Worm (Caenorhabditis elegans): ENCODE measurements around the gene madf-8.

madf-8 gene

DNA sequence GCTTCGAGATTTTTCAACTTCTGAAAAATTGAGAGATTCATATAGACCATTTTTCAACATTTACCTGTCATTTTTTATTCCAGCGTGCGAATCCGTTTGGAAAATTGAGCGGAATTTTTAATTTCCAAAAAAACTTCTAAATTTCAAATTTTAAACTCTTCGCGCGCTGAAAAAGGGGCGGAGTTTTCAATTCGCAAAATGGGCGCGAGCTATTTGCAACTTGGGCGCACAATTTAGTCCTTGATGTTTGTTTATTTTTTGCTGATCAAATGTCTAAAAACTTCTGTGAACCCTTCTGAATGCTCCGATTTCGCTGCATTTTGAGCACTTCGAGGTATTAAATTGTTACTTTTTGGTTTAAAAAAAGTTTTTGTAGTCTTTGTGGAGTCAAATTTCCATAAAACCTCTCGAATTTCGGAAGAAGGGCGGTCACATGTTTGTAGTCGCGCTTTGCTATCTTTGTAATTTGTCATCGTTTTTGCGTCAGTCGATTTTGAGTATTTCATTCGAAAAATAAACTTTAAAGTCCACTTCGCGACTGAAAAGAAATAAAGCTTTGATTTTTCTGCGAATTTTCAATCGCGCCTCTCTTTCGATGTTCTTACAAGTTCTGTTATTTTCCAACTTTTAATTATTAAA, at the start of gene madf-8, which contains the start of gene gsr-1:
Gene madf-8, minus strand, starts transcription at position 156 of the 639 bp plus-strand sequence.
Gene gsr-1, plus strand, starts transcription at position 231 of the 639 bp plus-strand sequence.
- TF ChIP-seq dao-5 (tag; optimal IDR thresholded peaks at IDR 0.05) (no peak), W03F9.2 (tag; optimal IDR thresholded peaks at IDR 0.05) (no peak), him-1 (tag; optimal IDR thresholded peaks at IDR 0.05) (no peak)

DNA sequence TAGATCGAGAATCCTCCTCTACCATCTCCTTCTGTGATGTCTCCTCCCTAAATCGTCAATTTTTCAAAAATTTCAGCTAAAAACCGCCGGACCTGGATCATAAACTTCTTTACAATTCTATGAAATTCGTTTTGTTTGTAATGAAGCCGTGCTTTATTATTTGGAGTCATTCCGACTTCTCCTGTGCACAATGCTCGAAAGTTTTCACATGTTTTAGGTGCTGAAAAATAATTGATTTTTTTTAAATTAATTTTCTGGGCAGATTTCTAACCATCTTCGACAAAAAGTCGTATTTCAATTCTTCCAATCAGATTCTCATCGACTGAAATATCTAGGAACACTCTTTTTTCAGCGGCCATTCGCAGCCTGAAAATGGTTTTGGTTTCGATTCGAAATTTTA, 48.6 kb upstream of the madf-8 start, which contains the start of gene cyn-9:
Gene cyn-9, minus strand, starts transcription at position 366 of the 400 bp plus-strand sequence.
- TF ChIP-seq dao-5 (tag; optimal IDR thresholded peaks at IDR 0.05) (no peak), W03F9.2 (tag; optimal IDR thresholded peaks at IDR 0.05) (no peak), him-1 (tag; optimal IDR thresholded peaks at IDR 0.05) (no peak)

DNA sequence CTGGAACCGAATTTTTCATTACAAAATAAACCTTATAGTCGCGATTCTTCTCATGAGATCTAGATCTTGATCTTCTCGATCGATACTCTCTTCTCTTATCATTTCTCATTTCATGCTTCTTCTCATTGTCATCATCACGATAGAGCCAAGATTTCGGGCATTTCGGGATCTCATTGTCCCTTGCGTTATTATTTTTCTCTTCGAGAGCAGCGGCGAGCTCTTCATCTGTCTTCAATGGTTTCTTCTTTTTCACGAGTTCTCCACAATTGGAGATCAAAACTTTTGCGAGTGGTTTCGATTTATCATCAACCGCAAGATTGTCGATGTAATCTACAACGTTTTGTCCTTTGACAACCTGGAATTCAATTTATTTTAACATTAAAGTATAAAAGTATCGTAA, 47.7 kb upstream of the madf-8 start:
- TF ChIP-seq dao-5 (tag; optimal IDR thresholded peaks at IDR 0.05) (no peak), him-1 (tag; optimal IDR thresholded peaks at IDR 0.05) (no peak), W03F9.2 (tag; optimal IDR thresholded peaks at IDR 0.05) (no peak)

DNA sequence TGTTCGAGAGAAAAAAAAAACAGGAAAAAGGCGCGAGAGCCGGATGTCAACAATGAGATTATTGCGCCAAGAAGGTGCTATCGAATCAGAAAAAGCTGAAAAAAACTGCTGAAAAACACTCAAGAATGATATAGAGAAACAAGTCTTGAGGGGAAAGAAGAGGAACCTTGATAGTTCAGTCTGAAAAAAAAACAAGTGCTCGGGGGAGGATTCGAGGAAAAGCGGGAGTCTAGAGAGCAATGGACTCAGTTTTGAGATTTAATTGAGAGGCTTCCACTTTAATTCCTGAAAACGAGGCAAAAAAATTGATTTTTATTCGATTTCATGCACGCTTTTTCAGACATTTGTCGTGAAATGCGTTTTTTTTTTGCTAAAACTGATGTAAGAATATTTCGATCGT, 43.9 kb upstream of the madf-8 start, which contains the start of gene npr-15:
Gene npr-15, minus strand, starts transcription at position 101 of the 400 bp plus-strand sequence.
- no peak for TF ChIP-seq him-1 (tag; optimal IDR thresholded peaks at IDR 0.05)
- no peak for TF ChIP-seq W03F9.2 (tag; optimal IDR thresholded peaks at IDR 0.05)
- no peak for TF ChIP-seq dao-5 (tag; optimal IDR thresholded peaks at IDR 0.05)

DNA sequence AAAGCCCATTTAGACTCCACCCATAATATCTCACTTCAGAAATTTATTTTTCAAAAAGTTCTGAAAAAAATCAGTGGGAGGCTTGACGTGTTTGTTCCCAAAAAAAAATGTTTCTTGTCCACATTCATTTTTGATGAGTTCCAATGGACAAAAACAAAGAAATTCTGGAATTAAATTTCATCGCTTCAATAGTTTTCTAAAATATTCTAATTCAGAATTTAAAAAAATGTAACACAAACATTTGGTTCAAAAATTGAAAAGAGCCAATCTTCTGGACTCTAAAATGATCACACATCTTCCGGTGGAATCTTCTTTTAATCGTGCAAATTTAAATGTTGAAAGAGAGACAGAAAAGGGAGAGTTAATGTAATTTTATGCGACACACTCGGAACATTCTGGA, 41.9 kb upstream of the madf-8 start:
- TF ChIP-seq W03F9.2 (tag; optimal IDR thresholded peaks at IDR 0.05) = no peak
- no peak for TF ChIP-seq him-1 (tag; optimal IDR thresholded peaks at IDR 0.05)
- no peak for TF ChIP-seq dao-5 (tag; optimal IDR thresholded peaks at IDR 0.05)

DNA sequence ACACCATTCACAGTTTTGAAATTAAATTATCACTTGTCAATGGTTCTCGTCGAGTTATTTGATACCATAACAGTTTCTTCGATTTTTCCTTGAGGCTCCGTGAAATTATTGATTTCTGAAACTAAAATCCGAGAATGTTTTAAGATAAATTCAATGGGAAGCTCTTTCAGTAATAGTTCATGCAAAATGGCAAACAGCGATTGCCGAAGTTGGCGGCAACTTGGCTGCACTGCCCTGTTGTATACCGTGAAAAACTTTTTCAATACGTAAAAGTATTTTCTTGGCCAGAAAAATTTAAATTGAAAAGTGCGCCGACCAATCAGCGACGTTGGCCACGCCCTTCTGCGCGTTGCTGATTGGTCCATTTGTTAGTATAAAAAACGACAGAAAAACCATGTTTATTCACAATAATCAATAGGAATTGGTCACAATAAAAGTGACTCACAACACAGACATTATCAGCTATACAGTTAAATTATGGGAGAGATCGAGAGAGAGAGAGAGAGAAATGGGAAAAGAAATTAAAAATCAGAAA, 32.3 kb upstream of the madf-8 start:
- no peak for TF ChIP-seq him-1 (tag; optimal IDR thresholded peaks at IDR 0.05)
- no peak for TF ChIP-seq dao-5 (tag; optimal IDR thresholded peaks at IDR 0.05)
- no peak for TF ChIP-seq W03F9.2 (tag; optimal IDR thresholded peaks at IDR 0.05)

DNA sequence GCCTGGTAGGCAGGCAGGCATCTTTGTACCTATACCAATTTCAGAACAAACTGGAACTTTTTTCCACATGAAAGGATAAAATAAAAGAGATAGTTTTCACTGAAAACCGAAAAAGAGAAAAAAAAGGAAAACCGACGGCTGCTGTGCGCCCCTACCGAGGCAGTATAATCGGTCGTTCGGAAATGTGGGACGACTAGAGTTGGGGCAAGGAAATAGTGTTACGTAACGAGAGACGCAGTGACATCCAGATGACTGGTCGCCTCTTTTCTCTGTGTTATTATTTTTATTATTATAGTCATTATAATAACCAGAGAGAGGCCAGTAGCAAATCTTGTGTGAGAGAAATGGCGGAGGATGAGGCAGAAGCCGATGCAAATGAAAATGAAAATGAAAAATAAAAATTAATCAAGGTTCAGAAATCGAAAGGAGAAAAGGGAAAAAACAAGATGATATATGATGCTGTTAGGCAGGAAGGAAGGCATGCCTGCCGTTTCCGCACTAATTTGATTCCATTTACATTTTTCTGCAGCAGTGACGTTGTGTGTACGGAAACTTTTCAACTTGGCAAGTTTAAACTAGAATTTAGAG, 30.8 kb upstream of the madf-8 start:
- TF ChIP-seq dao-5 (tag; optimal IDR thresholded peaks at IDR 0.05) (no peak), W03F9.2 (tag; optimal IDR thresholded peaks at IDR 0.05) (no peak), him-1 (tag; optimal IDR thresholded peaks at IDR 0.05) (no peak)

DNA sequence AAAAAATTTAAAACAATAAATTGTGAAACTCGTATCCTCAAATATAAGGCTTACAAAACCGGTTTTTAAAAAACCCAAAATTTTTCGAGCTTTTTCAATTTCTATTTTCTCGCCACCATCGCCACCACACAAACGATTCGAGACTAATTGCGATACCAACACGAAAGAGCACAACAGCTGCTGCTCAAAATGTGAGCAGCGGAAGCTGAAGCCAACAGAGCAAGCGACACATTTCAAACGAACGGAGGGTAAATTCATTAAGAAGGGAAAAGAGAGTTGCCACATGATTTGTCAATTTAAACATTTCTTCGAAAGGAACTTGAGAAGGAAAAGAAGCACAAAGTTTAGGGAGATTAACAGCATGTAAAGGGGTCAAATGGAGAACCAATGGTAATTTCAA, 28.5 kb upstream of the madf-8 start:
- TF ChIP-seq W03F9.2 (tag; optimal IDR thresholded peaks at IDR 0.05) = no peak
- no peak for TF ChIP-seq him-1 (tag; optimal IDR thresholded peaks at IDR 0.05)
- TF ChIP-seq dao-5 (tag; optimal IDR thresholded peaks at IDR 0.05) = no peak

DNA sequence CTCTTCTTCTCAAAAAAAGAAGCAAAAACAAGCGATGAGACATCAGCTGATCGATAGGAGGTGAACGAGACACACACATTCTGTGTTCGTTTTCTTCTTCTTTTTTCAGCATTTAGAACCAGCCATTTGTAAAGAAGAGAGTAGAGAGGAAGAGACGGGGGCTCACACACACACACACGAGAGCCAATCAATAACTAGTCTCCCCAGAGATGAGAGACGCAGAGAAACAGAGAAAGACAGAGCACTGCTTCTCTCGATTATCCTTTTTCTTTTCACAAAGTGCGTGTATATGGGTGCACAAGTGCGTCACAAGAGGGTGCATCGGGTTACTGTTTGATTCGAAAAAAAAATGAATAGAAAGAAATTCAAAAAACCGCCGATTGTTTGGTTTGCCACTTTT, 26.7 kb upstream of the madf-8 start:
- TF ChIP-seq him-1 (tag; optimal IDR thresholded peaks at IDR 0.05) (peak; percentile 92), dao-5 (tag; optimal IDR thresholded peaks at IDR 0.05) (no peak)

DNA sequence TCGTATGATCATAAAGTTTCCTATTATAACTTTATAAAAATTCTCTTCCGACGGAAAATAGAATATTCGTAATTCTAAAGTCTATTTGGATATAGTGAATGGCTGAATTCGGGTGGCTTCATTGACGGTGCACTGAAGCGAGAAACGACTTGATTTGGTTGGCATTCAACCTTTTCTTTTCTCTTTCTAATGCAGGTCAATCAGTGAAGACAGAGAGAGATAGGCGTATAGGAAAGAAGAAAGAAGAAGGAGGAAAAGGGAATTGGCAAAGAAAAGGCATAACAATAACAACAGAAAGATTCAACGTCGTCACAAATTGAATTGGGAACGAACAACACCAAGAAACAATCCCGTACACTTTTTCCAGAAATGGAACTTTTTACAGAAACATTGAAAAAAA, 24.8 kb upstream of the madf-8 start:
- no peak for TF ChIP-seq him-1 (tag; optimal IDR thresholded peaks at IDR 0.05)
- no peak for TF ChIP-seq dao-5 (tag; optimal IDR thresholded peaks at IDR 0.05)
- no peak for TF ChIP-seq W03F9.2 (tag; optimal IDR thresholded peaks at IDR 0.05)

DNA sequence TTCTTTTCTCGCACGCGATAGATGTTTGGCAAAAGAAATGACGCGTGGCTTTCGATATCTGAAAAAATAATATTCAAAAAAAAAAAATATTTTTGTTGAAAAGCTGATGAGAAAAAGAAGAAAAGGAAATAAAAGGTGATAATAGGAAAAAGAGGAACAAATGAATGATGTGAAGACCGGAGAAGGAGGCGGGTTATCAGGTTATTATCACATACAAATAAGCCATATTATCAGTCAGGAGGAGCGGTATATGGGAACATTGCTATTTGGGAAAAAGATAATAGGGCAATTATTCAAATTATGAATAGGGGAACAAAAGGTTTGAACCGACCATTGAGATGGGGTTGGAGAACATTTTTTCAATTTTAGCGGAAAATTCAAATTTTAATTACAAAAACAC, 23.5 kb upstream of the madf-8 start:
- TF ChIP-seq dao-5 (tag; optimal IDR thresholded peaks at IDR 0.05) (no peak), W03F9.2 (tag; optimal IDR thresholded peaks at IDR 0.05) (no peak), him-1 (tag; optimal IDR thresholded peaks at IDR 0.05) (no peak)

DNA sequence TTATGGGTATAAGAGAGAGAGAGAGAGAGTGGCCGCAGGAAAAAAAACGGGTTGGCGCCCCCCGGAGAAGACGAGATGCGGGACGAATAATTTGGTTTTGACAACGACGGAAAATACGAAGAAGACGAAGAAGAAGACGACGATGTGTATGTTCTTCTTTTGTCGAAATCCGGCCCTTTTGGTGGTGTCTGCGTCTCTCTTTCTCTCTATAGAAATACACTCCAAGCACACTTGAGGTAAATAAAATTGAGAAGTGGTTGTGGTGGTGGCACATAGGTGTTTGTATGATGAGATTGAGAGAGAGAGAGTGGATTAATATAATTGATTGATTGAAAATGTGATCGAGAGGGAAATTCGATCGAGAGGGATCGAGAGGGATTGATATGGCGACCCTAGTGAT, 22.2 kb upstream of the madf-8 start:
- no peak for TF ChIP-seq him-1 (tag; optimal IDR thresholded peaks at IDR 0.05)
- no peak for TF ChIP-seq W03F9.2 (tag; optimal IDR thresholded peaks at IDR 0.05)
- no peak for TF ChIP-seq dao-5 (tag; optimal IDR thresholded peaks at IDR 0.05)

DNA sequence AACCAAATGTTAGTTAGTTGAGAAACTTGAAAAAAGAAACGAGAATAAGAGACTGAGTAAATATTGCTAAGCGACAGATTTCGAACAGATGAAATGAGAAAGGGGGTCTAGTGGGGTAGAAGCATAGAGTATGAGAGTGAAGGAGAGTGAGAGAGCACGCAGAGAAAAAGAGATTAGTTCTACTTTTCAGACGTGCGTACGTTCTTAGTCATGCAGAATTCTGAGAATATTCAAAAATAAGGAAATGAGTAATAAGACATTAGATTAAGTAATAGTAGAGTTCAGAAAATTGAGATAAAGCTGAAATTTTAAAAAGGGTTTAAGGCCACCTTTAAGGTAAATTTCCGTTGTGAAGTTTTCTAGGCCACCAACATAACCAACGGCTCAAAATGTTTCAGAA, 20.4 kb upstream of the madf-8 start:
- TF ChIP-seq dao-5 (tag; optimal IDR thresholded peaks at IDR 0.05) (no peak), him-1 (tag; optimal IDR thresholded peaks at IDR 0.05) (no peak), W03F9.2 (tag; optimal IDR thresholded peaks at IDR 0.05) (no peak)

DNA sequence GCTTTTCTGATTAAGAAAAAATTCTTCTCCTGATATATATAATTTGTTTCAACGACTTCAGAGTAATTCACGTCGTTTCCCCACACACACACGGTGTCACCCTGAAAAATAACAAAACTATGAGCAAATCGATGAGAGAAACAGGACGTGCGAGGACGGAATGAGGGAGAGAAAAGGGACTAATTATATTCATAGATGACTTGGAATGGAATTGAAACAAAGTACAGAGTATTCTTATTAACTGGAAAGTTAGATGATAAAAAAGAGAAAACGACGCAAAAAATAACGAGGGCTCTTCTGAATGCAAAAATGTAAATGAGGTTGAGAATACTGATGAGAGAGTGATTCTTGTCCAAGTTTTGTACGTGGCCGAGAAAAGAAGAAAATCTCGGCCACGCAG, 19.7 kb upstream of the madf-8 start, which contains the start of gene C46F11.6:
Gene C46F11.6, minus strand, starts transcription at position 101 of the 400 bp plus-strand sequence.
- TF ChIP-seq W03F9.2 (tag; optimal IDR thresholded peaks at IDR 0.05) (no peak), him-1 (tag; optimal IDR thresholded peaks at IDR 0.05) (no peak), dao-5 (tag; optimal IDR thresholded peaks at IDR 0.05) (no peak)
